Fruit fly (Drosophila melanogaster) whole organism, adult: ENCODE data around the gene Pgant35A.

Experiments
- CG14711 ChIP-seq: fragments of 200-800 bp; sonication (Bioruptor generic); optimal IDR thresholded peaks from 2 replicates; lab custom pipeline; 2018; ENCODE audit warnings: missing biosample characterization, mild to moderate bottlenecking, missing genetic modification characterization, moderate library complexity
- Mnt ChIP-seq: fragments of 200-800 bp; sonication (Bioruptor generic); optimal IDR thresholded peaks from 2 replicates; lab custom pipeline; 2016; ENCODE audit warnings: missing biosample characterization, mild to moderate bottlenecking, missing genetic modification characterization
- cnc ChIP-seq, 2 experiments: fragments of >200 bp; optimal IDR thresholded peaks; 2 replicates each; lab custom pipeline; 2017
- pad ChIP-seq: fragments of 200-800 bp; sonication (Bioruptor generic); optimal IDR thresholded peaks from 3 replicates; lab custom pipeline; 2017; ENCODE audit warnings: missing biosample characterization, missing genetic modification characterization, mild to moderate bottlenecking, moderate library complexity, missing genetic modification reagents

DNA sequence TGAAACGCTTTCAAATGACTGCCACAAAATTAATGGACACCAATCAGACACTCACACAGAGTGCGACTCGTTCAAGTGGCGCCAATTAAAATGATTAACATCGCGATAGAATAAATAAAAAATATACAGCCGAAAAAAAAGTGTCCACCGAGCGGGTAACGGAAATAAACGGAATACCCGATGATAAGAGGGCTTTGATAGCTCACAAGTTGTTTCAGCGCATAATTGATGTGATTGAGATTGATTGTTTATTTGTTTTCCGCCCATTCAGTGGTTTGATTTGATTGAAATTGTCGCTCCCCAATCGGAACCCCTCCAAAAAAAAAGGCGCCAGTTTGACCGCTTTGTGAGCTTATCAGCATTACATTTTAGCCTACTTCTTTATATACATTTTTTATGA, 44.5 kb downstream of the Pgant35A start:
- TF ChIP-seq Mnt (GFP tag; lab: Kevin White, UChicago) (no peak), pad (GFP tag; lab: Kevin White, UChicago) (no peak), CG14711 (tag; lab: Kevin White, UChicago) (no peak), cnc (optimal IDR thresholded peaks at IDR 0.05; lab: Kevin White, UChicago) (no peak)
